Worm (Caenorhabditis elegans) whole organism, L3 larva: ENCODE measurements around the gene nspe-1.

Source experiments
- R02D3.7 ChIP-seq: fragments of 150-350 bp; optimal IDR thresholded peaks from 2 replicates; lab custom pipeline; 2014; ENCODE audit warnings: missing biosample characterization, missing genetic modification characterization
- ama-1 ChIP-seq: fragments of 150-350 bp; optimal IDR thresholded peaks from 2 replicates; lab custom pipeline; 2018
- egl-27 ChIP-seq: sonication (generic microtip); optimal IDR thresholded peaks from 4 replicates; lab custom pipeline; 2017; ENCODE audit warnings: missing biosample characterization, missing genetic modification reagents, missing genetic modification characterization
- egl-5 ChIP-seq: fragments of 150-350 bp; optimal IDR thresholded peaks from 2 replicates; lab custom pipeline; 2017; ENCODE audit warnings: missing biosample characterization, missing genetic modification reagents, missing genetic modification characterization, inconsistent platforms
- elt-1 ChIP-seq: fragments of 150-350 bp; optimal IDR thresholded peaks from 2 replicates; lab custom pipeline; 2014; ENCODE audit warnings: missing biosample characterization, missing genetic modification characterization
- fos-1 ChIP-seq: fragments of 150-350 bp; optimal IDR thresholded peaks from 2 replicates; lab custom pipeline; 2014; ENCODE audit warnings: missing biosample characterization, missing genetic modification characterization
- lin-39 ChIP-seq: fragments of 150-350 bp; optimal IDR thresholded peaks from 2 replicates; lab custom pipeline; 2018; ENCODE audit warnings: missing biosample characterization, missing genetic modification reagents, missing genetic modification characterization
- nhr-28 ChIP-seq: fragments of 150-350 bp; optimal IDR thresholded peaks from 2 replicates; lab custom pipeline; 2014; ENCODE audit warnings: missing biosample characterization, missing genetic modification characterization
- nhr-77 ChIP-seq: fragments of 150-350 bp; optimal IDR thresholded peaks from 2 replicates; lab custom pipeline; 2014; ENCODE audit warnings: missing biosample characterization, missing genetic modification characterization
- pha-4 ChIP-seq: fragments of 150-350 bp; optimal IDR thresholded peaks from 2 replicates; lab custom pipeline; 2014; ENCODE audit warnings: missing biosample characterization, missing genetic modification reagents, missing genetic modification characterization
- pqm-1 ChIP-seq: fragments of 150-350 bp; optimal IDR thresholded peaks from 2 replicates; lab custom pipeline; 2017; ENCODE audit warnings: missing biosample characterization, missing genetic modification characterization, inconsistent platforms
- tbx-2 ChIP-seq: sonication (generic microtip); optimal IDR thresholded peaks from 2 replicates; lab custom pipeline; 2016; ENCODE audit warnings: mild to moderate bottlenecking, missing genetic modification characterization, missing compliant biosample characterization
- unc-39 ChIP-seq: sonication (generic microtip); optimal IDR thresholded peaks from 4 replicates; lab custom pipeline; 2017; ENCODE audit warnings: missing biosample characterization, missing genetic modification characterization

ce11 chrII:12572760-12573159, 47.9 kb downstream of the nspe-1 start, which contains the start of gene Y38E10A.35:
- TF ChIP-seq nhr-28 (tag; lab: Kevin White, UChicago) (no peak), nhr-77 (tag; lab: Kevin White, UChicago) (no peak), lin-39 (no peak), pqm-1 (tag; lab: Kevin White, UChicago) (no peak), tbx-2 (tag; lab: Kevin White, UChicago) (no peak), ama-1 (lab: Kevin White, UChicago) (no peak), elt-1 (no peak), egl-5 (no peak), pha-4 (tag; lab: Kevin White, UChicago) (no peak), R02D3.7 (tag; lab: Kevin White, UChicago) (no peak), unc-39 (tag; lab: Kevin White, UChicago) (no peak), fos-1 (no peak), egl-27 (no peak)
